Worm (Caenorhabditis elegans) whole organism, young adult: ENCODE results near the gene col-71.

Experiments
- B0261.1 ChIP-seq: sonication (generic microtip); optimal IDR thresholded peaks from 2 replicates; lab custom pipeline; 2016; ENCODE audit warnings: mild to moderate bottlenecking, missing genetic modification characterization, moderate library complexity, missing compliant biosample characterization
- B0336.3 ChIP-seq: fragments of 200-800 bp; sonication (Bioruptor generic); IDR thresholded peaks from 2 replicates; pipeline ENCODE4 v1.3.6; 2022; ENCODE audit warnings: missing genetic modification characterization, missing compliant biosample characterization
- F33H1.4 ChIP-seq: fragments of 200-800 bp; sonication (Bioruptor generic); IDR thresholded peaks from 2 replicates; pipeline ENCODE4 v1.3.6; 2022; ENCODE audit warnings: missing genetic modification reagents, missing genetic modification characterization, missing compliant biosample characterization
- F37B4.10 ChIP-seq: fragments of 200-800 bp; sonication (Bioruptor generic); IDR thresholded peaks from 2 replicates; pipeline ENCODE4 v1.3.6; 2022; ENCODE audit warnings: missing genetic modification characterization, missing compliant biosample characterization
- F55B11.4 ChIP-seq: sonication (generic microtip); optimal IDR thresholded peaks from 2 replicates; lab custom pipeline; 2016; ENCODE audit warnings: missing compliant biosample characterization, missing genetic modification characterization, borderline replicate concordance; ENCODE audit not compliant: insufficient read depth
- F57C9.4 ChIP-seq: sonication (generic microtip); optimal IDR thresholded peaks from 2 replicates; lab custom pipeline; 2017; ENCODE audit warnings: mild to moderate bottlenecking, missing genetic modification characterization, missing compliant biosample characterization
- K11D2.4 ChIP-seq: fragments of 200-800 bp; sonication (Bioruptor generic); IDR thresholded peaks from 2 replicates; pipeline ENCODE4 v1.3.6; 2022; ENCODE audit warnings: missing genetic modification reagents, missing genetic modification characterization, missing compliant biosample characterization
- T07F8.4 ChIP-seq: sonication (generic microtip); optimal IDR thresholded peaks from 2 replicates; lab custom pipeline; 2016; ENCODE audit warnings: mild to moderate bottlenecking, missing genetic modification characterization, moderate library complexity, missing compliant biosample characterization
- Y53G8AR.9 ChIP-seq: fragments of 200-800 bp; sonication (Bioruptor generic); conservative IDR thresholded peaks from 2 replicates; pipeline ENCODE4 v1.3.6; 2022; ENCODE audit warnings: missing genetic modification reagents, missing genetic modification characterization, missing compliant biosample characterization
- Y56A3A.18 ChIP-seq: fragments of 200-800 bp; sonication (Bioruptor generic); IDR thresholded peaks from 2 replicates; pipeline ENCODE4 v1.3.6; 2022; ENCODE audit warnings: missing genetic modification reagents, missing genetic modification characterization, missing compliant biosample characterization
- Y67H2A.10 ChIP-seq: fragments of 200-800 bp; sonication (Bioruptor generic); conservative IDR thresholded peaks from 2 replicates; pipeline ENCODE4 v1.3.6; 2022; ENCODE audit warnings: missing genetic modification reagents, missing genetic modification characterization, missing compliant biosample characterization
- Y79H2A.3 ChIP-seq: fragments of 200-800 bp; sonication (Bioruptor generic); conservative IDR thresholded peaks from 2 replicates; pipeline ENCODE4 v1.3.6; 2022; ENCODE audit warnings: missing genetic modification reagents, missing genetic modification characterization, missing compliant biosample characterization
- ZK185.1 ChIP-seq: sonication (generic microtip); optimal IDR thresholded peaks from 2 replicates; lab custom pipeline; 2016; ENCODE audit warnings: mild to moderate bottlenecking, missing genetic modification characterization, missing compliant biosample characterization; ENCODE audit not compliant: poor library complexity, severe bottlenecking
- athp-1 ChIP-seq: sonication (generic microtip); optimal IDR thresholded peaks from 2 replicates; lab custom pipeline; 2017; ENCODE audit warnings: mild to moderate bottlenecking, missing genetic modification characterization, missing compliant biosample characterization
- ccch-3 ChIP-seq: fragments of 200-800 bp; sonication (Bioruptor generic); optimal IDR thresholded peaks from 2 replicates; lab custom pipeline; 2018; ENCODE audit warnings: mild to moderate bottlenecking, missing genetic modification characterization, missing compliant biosample characterization
- cebp-1 ChIP-seq, 2 experiments: fragments of 200-800 bp in 1 of 2; sonication (Bioruptor generic) in 1 of 2; sonication (generic microtip) in 1 of 2; IDR thresholded peaks in 1 of 2; optimal IDR thresholded peaks in 1 of 2; 2 replicates each; pipeline versions ENCODE4 v1.3.6 to Lab custom; 2017 to 2022; ENCODE audit warnings: missing compliant biosample characterization in 2 of 2, missing genetic modification characterization in 2 of 2, mild to moderate bottlenecking in 1 of 2, missing genetic modification reagents in 1 of 2, moderate library complexity in 1 of 2
- ceh-100 ChIP-seq: fragments of 200-800 bp; sonication (Bioruptor generic); IDR thresholded peaks from 2 replicates; pipeline ENCODE4 v1.3.6; 2022; ENCODE audit warnings: missing genetic modification reagents, missing genetic modification characterization, missing compliant biosample characterization
- ceh-58 ChIP-seq: fragments of 200-800 bp; sonication (Bioruptor generic); IDR thresholded peaks from 2 replicates; pipeline ENCODE4 v1.3.6; 2022; ENCODE audit warnings: missing genetic modification characterization, missing compliant biosample characterization
- ceh-91 ChIP-seq: fragments of 200-800 bp; sonication (Bioruptor generic); IDR thresholded peaks from 2 replicates; pipeline ENCODE4 v1.3.6; 2022; ENCODE audit warnings: missing genetic modification reagents, missing genetic modification characterization, missing compliant biosample characterization
- chd-7 ChIP-seq: sonication (generic microtip); optimal IDR thresholded peaks from 2 replicates; lab custom pipeline; 2016; ENCODE audit warnings: mild to moderate bottlenecking, missing genetic modification characterization, moderate library complexity, missing compliant biosample characterization
- dox-1 ChIP-seq: fragments of 200-800 bp; sonication (Bioruptor generic); IDR thresholded peaks from 2 replicates; pipeline ENCODE4 v1.3.6; 2022; ENCODE audit warnings: missing genetic modification reagents, missing genetic modification characterization, missing compliant biosample characterization
- efl-1 ChIP-seq: fragments of 150-350 bp; optimal IDR thresholded peaks from 2 replicates; lab custom pipeline; 2014; ENCODE audit warnings: missing biosample characterization, missing genetic modification reagents, missing genetic modification characterization
- egrh-3 ChIP-seq: fragments of 200-800 bp; sonication (Bioruptor generic); IDR thresholded peaks from 2 replicates; pipeline ENCODE4 v1.3.6; 2022; ENCODE audit warnings: missing genetic modification reagents, missing genetic modification characterization, missing compliant biosample characterization
- ekl-4 ChIP-seq: fragments of 200-800 bp; sonication (Bioruptor generic); IDR thresholded peaks from 2 replicates; pipeline ENCODE4 v1.3.6; 2022; ENCODE audit warnings: missing genetic modification reagents, missing genetic modification characterization, missing compliant biosample characterization
- hmg-20 ChIP-seq: fragments of 200-800 bp; sonication (Bioruptor generic); IDR thresholded peaks from 2 replicates; pipeline ENCODE4 v1.3.6; 2022; ENCODE audit warnings: missing genetic modification reagents, missing genetic modification characterization, missing compliant biosample characterization
- hsf-1 ChIP-seq: fragments of 200-800 bp; sonication (Bioruptor generic); IDR thresholded peaks from 2 replicates; pipeline ENCODE4 v1.3.6; 2022; ENCODE audit warnings: missing genetic modification reagents, missing genetic modification characterization, missing compliant biosample characterization
- lin-54 ChIP-seq: fragments of 200-800 bp; sonication (Bioruptor generic); optimal IDR thresholded peaks from 2 replicates; lab custom pipeline; 2018; ENCODE audit warnings: mild to moderate bottlenecking, missing genetic modification characterization, missing compliant biosample characterization
- madf-6 ChIP-seq: fragments of 200-800 bp; sonication (Bioruptor generic); IDR thresholded peaks from 2 replicates; pipeline ENCODE4 v1.3.6; 2022; ENCODE audit warnings: missing genetic modification reagents, missing genetic modification characterization, missing compliant biosample characterization
- madf-8 ChIP-seq: fragments of 200-800 bp; sonication (Bioruptor generic); conservative IDR thresholded peaks from 2 replicates; pipeline ENCODE4 v1.3.6; 2022; ENCODE audit warnings: missing genetic modification reagents, missing genetic modification characterization, missing compliant biosample characterization
- mel-28 ChIP-seq: sonication (generic microtip); optimal IDR thresholded peaks from 2 replicates; lab custom pipeline; 2016; ENCODE audit warnings: borderline replicate concordance, mild to moderate bottlenecking, missing genetic modification characterization, missing compliant biosample characterization
- mes-4 ChIP-seq: sonication (generic microtip); optimal IDR thresholded peaks from 2 replicates; lab custom pipeline; 2016; ENCODE audit warnings: missing genotype, missing genetic modification characterization, missing compliant biosample characterization
- nfya-1 ChIP-seq: sonication (generic microtip); optimal IDR thresholded peaks from 2 replicates; lab custom pipeline; 2017; ENCODE audit warnings: antibody characterized with exemption, missing compliant biosample characterization, missing genetic modification characterization, borderline replicate concordance; ENCODE audit not compliant: insufficient read depth
- nfyb-1 ChIP-seq: fragments of 200-800 bp; sonication (Bioruptor generic); IDR thresholded peaks from 2 replicates; pipeline ENCODE4 v1.3.6; 2022; ENCODE audit warnings: missing genetic modification reagents, missing genetic modification characterization, missing compliant biosample characterization
- nhr-27 ChIP-seq: fragments of 200-800 bp; sonication (Bioruptor generic); optimal IDR thresholded peaks from 2 replicates; lab custom pipeline; 2018; ENCODE audit warnings: mild to moderate bottlenecking, missing genetic modification characterization, moderate library complexity, missing compliant biosample characterization
- nhr-90 ChIP-seq: sonication (generic microtip); optimal IDR thresholded peaks from 2 replicates; lab custom pipeline; 2016; ENCODE audit warnings: missing genotype, mild to moderate bottlenecking, missing genetic modification characterization, missing compliant biosample characterization
- pbrm-1 ChIP-seq: fragments of 200-800 bp; sonication (Bioruptor generic); IDR thresholded peaks from 2 replicates; pipeline ENCODE4 v1.3.6; 2022; ENCODE audit warnings: missing genetic modification reagents, missing genetic modification characterization, missing compliant biosample characterization
- rcor-1 ChIP-seq: fragments of 200-800 bp; sonication (Bioruptor generic); IDR thresholded peaks from 2 replicates; pipeline ENCODE4 v1.3.6; 2022; ENCODE audit warnings: missing genetic modification reagents, missing genetic modification characterization, missing compliant biosample characterization
- snpc-4 ChIP-seq, 5 experiments: fragments of 150-350 bp in 1 of 5; sonication (generic microtip) in 4 of 5; optimal IDR thresholded peaks; 2 replicates each; lab custom pipeline; 2014 to 2018; ENCODE audit warnings: missing genetic modification characterization in 5 of 5, missing biosample characterization in 3 of 5, antibody characterized with exemption in 2 of 5, mild to moderate bottlenecking in 2 of 5, missing compliant biosample characterization in 2 of 5, missing genotype in 2 of 5, moderate library complexity in 2 of 5, missing genetic modification reagents in 1 of 5
- tlf-1 ChIP-seq: fragments of 200-800 bp; sonication (Bioruptor generic); optimal IDR thresholded peaks from 2 replicates; lab custom pipeline; 2018; ENCODE audit warnings: mild to moderate bottlenecking, missing genetic modification characterization, missing compliant biosample characterization
- unc-130 ChIP-seq: sonication (generic microtip); optimal IDR thresholded peaks from 2 replicates; lab custom pipeline; 2016; ENCODE audit warnings: missing genetic modification reagents, missing genetic modification characterization, missing compliant biosample characterization
- unc-62 ChIP-seq: fragments of 150-350 bp; optimal IDR thresholded peaks from 2 replicates; lab custom pipeline; 2014; ENCODE audit warnings: missing biosample characterization, missing genetic modification reagents, missing genetic modification characterization
- ztf-25 ChIP-seq: fragments of 200-800 bp; sonication (Bioruptor generic); IDR thresholded peaks from 2 replicates; pipeline ENCODE4 v1.3.6; 2022; ENCODE audit warnings: missing genetic modification reagents, missing genetic modification characterization, missing compliant biosample characterization
- ztf-26 ChIP-seq: sonication (generic microtip); optimal IDR thresholded peaks from 2 replicates; lab custom pipeline; 2017; ENCODE audit warnings: missing genetic modification characterization, missing compliant biosample characterization
- ztf-28 ChIP-seq: fragments of 200-800 bp; sonication (Bioruptor generic); IDR thresholded peaks from 2 replicates; pipeline ENCODE4 v1.3.6; 2022; ENCODE audit warnings: missing genetic modification reagents, missing genetic modification characterization, missing compliant biosample characterization
- ztf-6 ChIP-seq: fragments of 200-800 bp; sonication (Bioruptor generic); IDR thresholded peaks from 2 replicates; pipeline ENCODE4 v1.3.6; 2022; ENCODE audit warnings: missing genetic modification reagents, missing genetic modification characterization, missing compliant biosample characterization

col-71 gene

ce11 chrII:3502520-3503323 lies at the start of gene col-71, which contains the start of gene Y49F6B.2:
TSS of gene col-71 (minus strand) at chrII:3502570.
TSS of gene Y49F6B.2 (plus strand) at chrII:3502968.
- TF ChIP-seq Y79H2A.3 (GFP tag; lab: Robert Waterston, UW): no peak
- peak; percentile 67 for TF ChIP-seq rcor-1
- peak; percentile 92 for TF ChIP-seq dox-1 (GFP tag; lab: Robert Waterston, UW)
- no peak for TF ChIP-seq nfyb-1 (GFP tag; lab: Robert Waterston, UW)
- no peak for TF ChIP-seq unc-62 (GFP tag; lab: Kevin White, UChicago)
- peak; percentile 58 for TF ChIP-seq athp-1 (tag; lab: Kevin White, UChicago)
- TF ChIP-seq Y56A3A.18: no peak
- TF ChIP-seq nhr-90 (tag; lab: Kevin White, UChicago): no peak
- 0 out of 2 replicates have a peak, but pooled peaks have one; percentile 50 for TF ChIP-seq Y67H2A.10
- TF ChIP-seq chd-7 (tag; lab: Kevin White, UChicago): no peak
- no peak for TF ChIP-seq nhr-27 (tag; lab: Kevin White, UChicago)
- TF ChIP-seq snpc-4 (GFP tag; optimal IDR thresholded peaks at IDR 0.05; lab: Kevin White, UChicago): no peak
- TF ChIP-seq snpc-4 (tag; optimal IDR thresholded peaks at IDR 0.05; lab: Kevin White, UChicago): peak in 2 of 4 experiments; percentile 19 to 34
- TF ChIP-seq hsf-1: no peak
- TF ChIP-seq madf-8 (GFP tag; lab: Robert Waterston, UW): peak; percentile 28; the same call in 1 of the 2 replicates
- no peak for TF ChIP-seq F55B11.4 (tag; lab: Kevin White, UChicago)
- peak; percentile 63 for TF ChIP-seq madf-6 (GFP tag; lab: Robert Waterston, UW)
- no peak for TF ChIP-seq ccch-3 (GFP tag; lab: Kevin White, UChicago)
- TF ChIP-seq ztf-26: no peak
- no peak for TF ChIP-seq B0261.1
- TF ChIP-seq Y53G8AR.9 (GFP tag; lab: Robert Waterston, UW): peak; percentile 65; the same call in 1 of the 2 replicates
- TF ChIP-seq lin-54 (GFP tag; lab: Kevin White, UChicago): peak; percentile 62
- TF ChIP-seq unc-130 (GFP tag; lab: Kevin White, UChicago): peak; percentile 20
- TF ChIP-seq egrh-3: 0 out of 2 replicates have a peak, but pooled peaks have one; percentile 30
- TF ChIP-seq T07F8.4 (tag; lab: Kevin White, UChicago): no peak
- TF ChIP-seq F37B4.10 (GFP tag; lab: Robert Waterston, UW): no peak
- peak; percentile 53; the same call in 1 of the 2 replicates for TF ChIP-seq ztf-28 (GFP tag; lab: Robert Waterston, UW)
- TF ChIP-seq mel-28 (tag; lab: Kevin White, UChicago): no peak
- TF ChIP-seq mes-4: no peak
- no peak for TF ChIP-seq ceh-58
- TF ChIP-seq F57C9.4 (tag; lab: Kevin White, UChicago): no peak
- TF ChIP-seq ekl-4 (GFP tag; lab: Robert Waterston, UW): 0 out of 2 replicates have a peak, but pooled peaks have one; percentile 55
- TF ChIP-seq ztf-6 (GFP tag; lab: Robert Waterston, UW): no peak
- no peak for TF ChIP-seq ZK185.1 (tag; lab: Kevin White, UChicago)
- no peak for TF ChIP-seq nfya-1 (tag; lab: Kevin White, UChicago)
- peak; percentile 58; the same call in 1 of the 2 replicates for TF ChIP-seq pbrm-1
- no peak; the same call in 1 of the 2 replicates for TF ChIP-seq B0336.3 (GFP tag; lab: Robert Waterston, UW)
- TF ChIP-seq efl-1: peak; percentile 27
- no peak for TF ChIP-seq cebp-1 (GFP tag; IDR thresholded peaks at IDR 0.05; lab: Robert Waterston, UW)
- TF ChIP-seq cebp-1 (tag; optimal IDR thresholded peaks at IDR 0.05; lab: Kevin White, UChicago): peak; percentile 53
- 0 out of 2 replicates have a peak, but pooled peaks have one; percentile 70 for TF ChIP-seq ztf-25 (GFP tag; lab: Robert Waterston, UW)
- TF ChIP-seq K11D2.4 (GFP tag; lab: Robert Waterston, UW): peak; percentile 69; the same call in 1 of the 2 replicates
- peak; percentile 55 for TF ChIP-seq ceh-91
- 0 out of 2 replicates have a peak, but pooled peaks have one; percentile 7 for TF ChIP-seq hmg-20
- TF ChIP-seq ceh-100 (GFP tag; lab: Robert Waterston, UW): peak; percentile 39
- TF ChIP-seq F33H1.4 (GFP tag; lab: Robert Waterston, UW): peak; percentile 54
- peak; percentile 18 for TF ChIP-seq tlf-1 (GFP tag; lab: Kevin White, UChicago)
